Worm (Caenorhabditis elegans) whole organism, late embryonic: ENCODE data around the gene F13A2.3.

Experiments used
- C08G9.2 ChIP-seq: sonication (generic microtip); optimal IDR thresholded peaks from 2 replicates; lab custom pipeline; 2016; ENCODE audit warnings: mild to moderate bottlenecking, missing genetic modification characterization, moderate library complexity, missing compliant biosample characterization
- F13H6.1 ChIP-seq: sonication (generic microtip); optimal IDR thresholded peaks from 2 replicates; lab custom pipeline; 2016; ENCODE audit warnings: missing genetic modification characterization, missing compliant biosample characterization
- ama-1 ChIP-seq: fragments of 150-350 bp; optimal IDR thresholded peaks from 2 replicates; lab custom pipeline; 2014
- ceh-14 ChIP-seq: sonication (generic microtip); optimal IDR thresholded peaks from 2 replicates; lab custom pipeline; 2016; ENCODE audit warnings: missing genotype, missing genetic modification characterization, missing compliant biosample characterization
- ceh-19 ChIP-seq: fragments of 200-800 bp; sonication (Bioruptor generic); optimal IDR thresholded peaks from 2 replicates; lab custom pipeline; 2018; ENCODE audit warnings: mild to moderate bottlenecking, missing genetic modification characterization, missing compliant biosample characterization
- ceh-22 ChIP-seq: sonication (generic microtip); optimal IDR thresholded peaks from 2 replicates; lab custom pipeline; 2017; ENCODE audit warnings: missing biosample characterization, missing genetic modification characterization
- ceh-24 ChIP-seq: sonication (generic microtip); optimal IDR thresholded peaks from 2 replicates; lab custom pipeline; 2016; ENCODE audit warnings: mild to moderate bottlenecking, missing genetic modification characterization, missing compliant biosample characterization
- ceh-31 ChIP-seq: sonication (generic microtip); optimal IDR thresholded peaks from 2 replicates; lab custom pipeline; 2016; ENCODE audit warnings: missing genetic modification characterization, missing compliant biosample characterization
- ceh-48 ChIP-seq: sonication (generic microtip); optimal IDR thresholded peaks from 2 replicates; lab custom pipeline; 2016; ENCODE audit warnings: missing genetic modification characterization, inconsistent platforms, missing compliant biosample characterization
- ceh-6 ChIP-seq: fragments of 200-800 bp; sonication (Bioruptor generic); optimal IDR thresholded peaks from 2 replicates; lab custom pipeline; 2018; ENCODE audit warnings: mild to moderate bottlenecking, missing genetic modification characterization, missing compliant biosample characterization
- ceh-9 ChIP-seq: sonication (generic microtip); optimal IDR thresholded peaks from 2 replicates; lab custom pipeline; 2016; ENCODE audit warnings: mild to moderate bottlenecking, missing genetic modification characterization, inconsistent platforms, missing compliant biosample characterization
- che-1 ChIP-seq: sonication (generic microtip); optimal IDR thresholded peaks from 2 replicates; lab custom pipeline; 2016; ENCODE audit warnings: mild to moderate bottlenecking, missing genetic modification characterization, missing compliant biosample characterization
- dmd-4 ChIP-seq: sonication (generic microtip); optimal IDR thresholded peaks from 2 replicates; lab custom pipeline; 2016; ENCODE audit warnings: borderline replicate concordance, missing genetic modification characterization, missing compliant biosample characterization
- elt-4 ChIP-seq: sonication (generic microtip); optimal IDR thresholded peaks from 2 replicates; lab custom pipeline; 2016; ENCODE audit warnings: missing genetic modification characterization, missing compliant biosample characterization
- eyg-1 ChIP-seq: sonication (generic microtip); optimal IDR thresholded peaks from 2 replicates; lab custom pipeline; 2016; ENCODE audit warnings: missing genotype, missing genetic modification characterization, missing compliant biosample characterization
- fax-1 ChIP-seq: sonication (generic microtip); optimal IDR thresholded peaks from 2 replicates; lab custom pipeline; 2016; ENCODE audit warnings: missing genotype, missing genetic modification characterization, missing compliant biosample characterization
- fkh-10 ChIP-seq: fragments of 150-350 bp; optimal IDR thresholded peaks from 2 replicates; lab custom pipeline; 2014; ENCODE audit warnings: missing biosample characterization, missing genetic modification reagents, missing genetic modification characterization
- fkh-6 ChIP-seq: sonication (generic microtip); optimal IDR thresholded peaks from 2 replicates; lab custom pipeline; 2016; ENCODE audit warnings: missing genetic modification characterization, missing compliant biosample characterization
- gmeb-2 ChIP-seq: sonication (generic microtip); optimal IDR thresholded peaks from 2 replicates; lab custom pipeline; 2016; ENCODE audit warnings: missing genetic modification characterization, inconsistent platforms, missing compliant biosample characterization
- hlh-13 ChIP-seq: fragments of 200-800 bp; sonication (Bioruptor generic); optimal IDR thresholded peaks from 2 replicates; lab custom pipeline; 2018; ENCODE audit warnings: mild to moderate bottlenecking, missing genetic modification characterization, missing compliant biosample characterization
- hlh-15 ChIP-seq: sonication (generic microtip); optimal IDR thresholded peaks from 2 replicates; lab custom pipeline; 2016; ENCODE audit warnings: missing genetic modification characterization, missing compliant biosample characterization
- hlh-30 ChIP-seq: sonication (generic microtip); optimal IDR thresholded peaks from 2 replicates; lab custom pipeline; 2017; ENCODE audit warnings: antibody characterized with exemption, missing genetic modification characterization, missing compliant biosample characterization; ENCODE audit not compliant: insufficient read depth
- hlh-6 ChIP-seq: sonication (generic microtip); optimal IDR thresholded peaks from 2 replicates; lab custom pipeline; 2016; ENCODE audit warnings: missing genotype, missing genetic modification characterization, missing compliant biosample characterization
- hlh-8 ChIP-seq: sonication (generic microtip); optimal IDR thresholded peaks from 2 replicates; lab custom pipeline; 2016; ENCODE audit warnings: missing genotype, missing genetic modification characterization, missing compliant biosample characterization
- lin-11 ChIP-seq: fragments of 200-800 bp; sonication (Bioruptor generic); optimal IDR thresholded peaks from 2 replicates; lab custom pipeline; 2018; ENCODE audit warnings: mild to moderate bottlenecking, missing genetic modification characterization, missing compliant biosample characterization
- mec-3 ChIP-seq: sonication (generic microtip); optimal IDR thresholded peaks from 2 replicates; lab custom pipeline; 2016; ENCODE audit warnings: borderline replicate concordance, missing genetic modification characterization, missing compliant biosample characterization
- pag-3 ChIP-seq: sonication (generic microtip); optimal IDR thresholded peaks from 2 replicates; lab custom pipeline; 2016; ENCODE audit warnings: missing compliant biosample characterization, missing genetic modification characterization, borderline replicate concordance
- pat-9 ChIP-seq: fragments of 200-800 bp; sonication (Bioruptor generic); optimal IDR thresholded peaks from 2 replicates; lab custom pipeline; 2018; ENCODE audit warnings: mild to moderate bottlenecking, missing genetic modification characterization, moderate library complexity, missing compliant biosample characterization
- sdc-2 ChIP-seq: sonication (generic microtip); optimal IDR thresholded peaks from 2 replicates; lab custom pipeline; 2016; ENCODE audit warnings: missing genotype, missing genetic modification characterization, missing compliant biosample characterization
- sox-2 ChIP-seq: fragments of 200-800 bp; sonication (Bioruptor generic); IDR thresholded peaks from 2 replicates; pipeline ENCODE4 v1.3.6; 2022; ENCODE audit warnings: missing genetic modification reagents, missing genetic modification characterization, missing compliant biosample characterization
- unc-42 ChIP-seq: sonication (generic microtip); optimal IDR thresholded peaks from 2 replicates; lab custom pipeline; 2016; ENCODE audit warnings: missing genotype, missing genetic modification characterization, missing compliant biosample characterization
- unc-55 ChIP-seq: sonication (generic microtip); optimal IDR thresholded peaks from 2 replicates; lab custom pipeline; 2017; ENCODE audit warnings: missing biosample characterization, missing genetic modification reagents, missing genetic modification characterization
- ztf-16 ChIP-seq: sonication (generic microtip); optimal IDR thresholded peaks from 2 replicates; lab custom pipeline; 2017; ENCODE audit warnings: missing genetic modification characterization, missing compliant biosample characterization

The F13A2.3 gene

ce11 chrV:4416710-4417109, 20.6 kb upstream of the F13A2.3 start, which contains the start of gene Y47D7A.18:
Gene Y47D7A.18 (minus strand): TSS chrV:4416810.
- TF ChIP-seq fax-1 (tag; lab: Kevin White, UChicago) (no peak), hlh-6 (no peak), pag-3 (tag; lab: Kevin White, UChicago) (no peak), ceh-22 (tag; lab: Kevin White, UChicago) (no peak), ceh-31 (no peak)

DNA sequence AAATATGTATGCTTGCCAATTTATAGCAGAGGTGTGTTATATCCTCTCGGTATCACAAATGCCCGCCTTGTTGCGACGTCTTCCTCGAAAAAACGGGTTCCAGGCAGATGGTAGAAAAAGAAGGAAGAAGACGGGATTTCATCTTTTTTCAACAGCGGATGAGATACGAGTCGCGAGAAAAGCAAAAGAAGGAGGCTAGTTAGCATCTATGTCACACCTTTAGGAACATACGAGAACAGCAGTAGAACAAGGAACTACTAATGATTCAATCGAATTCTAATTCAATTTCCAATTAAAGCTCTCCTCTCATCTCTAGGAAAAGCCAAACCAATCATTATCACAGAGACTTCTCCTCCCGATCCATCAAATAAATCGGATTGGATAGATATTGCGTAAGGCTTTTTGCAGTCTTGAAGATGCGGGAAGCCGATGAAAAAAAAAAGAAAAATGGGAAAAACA, 18.5 kb upstream of the F13A2.3 start, which contains the start of gene grl-5:
grl-5 (minus strand) TSS at position 51 of the 459 bp plus-strand sequence.
- TF ChIP-seq pag-3 (tag; lab: Kevin White, UChicago) (no peak), ceh-48 (tag; lab: Kevin White, UChicago) (no peak), hlh-13 (GFP tag; lab: Kevin White, UChicago) (no peak), fkh-10 (GFP tag; lab: Kevin White, UChicago) (no peak), hlh-8 (tag; lab: Kevin White, UChicago) (no peak), hlh-30 (no peak), che-1 (tag; lab: Kevin White, UChicago) (no peak), pat-9 (tag; lab: Kevin White, UChicago) (no peak), ceh-31 (no peak), ceh-14 (no peak), ceh-9 (tag; lab: Kevin White, UChicago) (no peak), ceh-24 (tag; lab: Kevin White, UChicago) (no peak), dmd-4 (no peak), lin-11 (tag; lab: Kevin White, UChicago) (no peak)

DNA sequence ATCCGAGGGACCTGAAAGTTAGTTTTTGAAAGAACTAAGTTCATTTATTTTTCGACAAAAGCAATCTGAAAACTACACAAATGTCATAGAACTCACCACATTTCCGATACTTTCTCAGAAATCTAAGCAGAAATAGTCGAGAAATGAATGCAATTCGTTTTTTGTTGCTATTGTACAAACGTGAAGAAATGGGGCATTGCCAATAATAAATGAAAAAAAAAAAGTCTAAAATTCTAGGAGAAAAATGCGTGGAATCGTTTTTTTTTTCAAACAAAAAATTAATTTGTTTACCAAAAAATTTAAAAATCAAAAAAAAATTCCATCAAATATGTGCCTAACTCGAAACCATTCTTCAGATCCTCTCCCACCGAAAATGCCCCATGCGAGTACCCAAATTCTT, 15.6 kb upstream of the F13A2.3 start, which contains the start of gene Y47D7A.17:
Y47D7A.17 (minus strand) TSS at position 101 of the 400 bp plus-strand sequence.
- TF ChIP-seq ceh-6 (no peak), sox-2 (GFP tag; lab: Robert Waterston, UW) (no peak), ceh-14 (no peak), eyg-1 (tag; lab: Kevin White, UChicago) (no peak), ama-1 (no peak), fkh-6 (tag; lab: Kevin White, UChicago) (no peak), unc-42 (tag; lab: Kevin White, UChicago) (no peak), ztf-16 (tag; lab: Kevin White, UChicago) (no peak), C08G9.2 (tag; lab: Kevin White, UChicago) (no peak), hlh-30 (no peak), elt-4 (tag; lab: Kevin White, UChicago) (no peak), ceh-19 (GFP tag; lab: Kevin White, UChicago) (no peak), F13H6.1 (tag; lab: Kevin White, UChicago) (no peak), fax-1 (tag; lab: Kevin White, UChicago) (no peak), ceh-31 (no peak), gmeb-2 (tag; lab: Kevin White, UChicago) (no peak), che-1 (tag; lab: Kevin White, UChicago) (no peak)

- TF ChIP-seq unc-55 (no peak), ama-1 (no peak), mec-3 (tag; lab: Kevin White, UChicago) (no peak)
Observed at ce11 chrV:4410643-4411042, 14.5 kb upstream of the F13A2.3 start, which contains the start of gene Y47D7A.3. Gene Y47D7A.3 (plus strand): TSS chrV:4410943.

DNA sequence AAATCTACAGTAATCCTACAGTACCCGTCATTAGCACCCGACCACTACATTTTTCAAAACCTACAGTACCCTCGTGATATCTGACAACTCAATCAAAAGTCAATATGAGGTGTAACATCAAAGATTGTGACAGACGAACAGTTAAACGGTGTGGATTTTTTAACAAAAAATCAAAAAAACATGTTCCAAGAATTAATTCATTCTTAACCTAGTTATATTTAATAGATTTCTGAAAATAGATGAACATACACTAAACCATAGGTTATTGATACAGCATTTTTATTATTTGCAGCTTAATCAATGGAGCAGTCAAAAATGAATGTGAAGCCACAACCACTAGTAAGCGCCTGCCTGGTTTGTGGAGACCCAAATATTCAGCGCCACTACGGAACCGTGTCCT, 11.4 kb upstream of the F13A2.3 start, which contains the start of gene nhr-118:
nhr-118 (plus strand) TSS at position 301 of the 400 bp plus-strand sequence.
- TF ChIP-seq F13H6.1 (tag; lab: Kevin White, UChicago) (no peak), ceh-48 (tag; lab: Kevin White, UChicago) (no peak), fkh-10 (GFP tag; lab: Kevin White, UChicago) (no peak), elt-4 (tag; lab: Kevin White, UChicago) (no peak), hlh-15 (tag; lab: Kevin White, UChicago) (no peak), sdc-2 (no peak)
